Fruit fly (Drosophila melanogaster) whole organism, embryonic: Measurements from ENCODE around the gene CG10283.

Source experiments
- B-H2 ChIP-seq: fragments of 200-800 bp; sonication (Bioruptor generic); optimal IDR thresholded peaks from 2 replicates; lab custom pipeline; 2018; ENCODE audit warnings: missing biosample characterization, mild to moderate bottlenecking, missing genetic modification characterization
- BEAF-32 ChIP-seq: fragments of 200-800 bp; sonication (Bioruptor generic); optimal IDR thresholded peaks from 3 replicates; lab custom pipeline; 2017; ENCODE audit warnings: missing biosample characterization, missing genetic modification characterization, mild to moderate bottlenecking, moderate library complexity, missing genetic modification reagents
- Blimp-1 ChIP-seq: fragments of 200-800 bp; sonication (Bioruptor generic); optimal IDR thresholded peaks from 3 replicates; lab custom pipeline; 2018; ENCODE audit warnings: missing biosample characterization, missing genetic modification characterization, mild to moderate bottlenecking, moderate library complexity, missing genetic modification reagents
- CG10267 ChIP-seq: fragments of 200-800 bp; sonication (Bioruptor generic); optimal IDR thresholded peaks from 2 replicates; lab custom pipeline; 2018; ENCODE audit warnings: missing biosample characterization, mild to moderate bottlenecking, missing genetic modification characterization, moderate library complexity
- CG13287 ChIP-seq: fragments of 200-800 bp; sonication (Bioruptor generic); IDR thresholded peaks from 2 replicates; pipeline ENCODE4 v1.3.6; 2022; ENCODE audit warnings: missing biosample characterization, missing genetic modification characterization; ENCODE audit not compliant: partially characterized antibody
- CG2199 ChIP-seq: fragments of 200-800 bp; sonication (Bioruptor generic); IDR thresholded peaks from 3 replicates; pipeline ENCODE4 v1.3.6; 2022; ENCODE audit warnings: missing biosample characterization, missing genetic modification characterization
- CG2889 ChIP-seq: fragments of 200-800 bp; sonication (Bioruptor generic); IDR thresholded peaks from 3 replicates; pipeline ENCODE4 v1.3.6; 2022; ENCODE audit warnings: missing biosample characterization, missing genetic modification characterization
- CG30403 ChIP-seq: fragments of 200-800 bp; sonication (Bioruptor generic); optimal IDR thresholded peaks from 3 replicates; lab custom pipeline; 2016; ENCODE audit warnings: missing biosample characterization, missing genetic modification characterization
- CG32772 ChIP-seq: fragments of 200-800 bp; sonication (Bioruptor generic); IDR thresholded peaks from 2 replicates; pipeline ENCODE4 v1.3.6; 2022; ENCODE audit warnings: missing biosample characterization, missing genetic modification characterization
- CG4328 ChIP-seq: fragments of 200-800 bp; sonication (Bioruptor generic); optimal IDR thresholded peaks from 3 replicates; lab custom pipeline; 2017; ENCODE audit warnings: missing biosample characterization, missing genetic modification reagents, missing genetic modification characterization
- CG4404 ChIP-seq: fragments of 200-800 bp; sonication (Bioruptor generic); IDR thresholded peaks from 2 replicates; pipeline ENCODE4 v1.3.6; 2022; ENCODE audit warnings: missing biosample characterization, missing genetic modification characterization
- CG8924 ChIP-seq: fragments of 200-800 bp; optimal IDR thresholded peaks from 3 replicates; lab custom pipeline; 2019; ENCODE audit warnings: missing biosample characterization, mild to moderate bottlenecking, missing genetic modification characterization, moderate library complexity
- Dp ChIP-seq: fragments of 200-800 bp; sonication (Bioruptor generic); optimal IDR thresholded peaks from 2 replicates; lab custom pipeline; 2018; ENCODE audit warnings: missing biosample characterization, mild to moderate bottlenecking, missing genetic modification characterization, moderate library complexity
- E2f2 ChIP-seq: fragments of 200-800 bp; sonication (Bioruptor generic); IDR thresholded peaks from 2 replicates; pipeline ENCODE4 v1.3.6; 2022; ENCODE audit warnings: missing biosample characterization, missing genetic modification characterization
- Fer1 ChIP-seq: fragments of 200-800 bp; sonication (Bioruptor generic); optimal IDR thresholded peaks from 2 replicates; lab custom pipeline; 2017; ENCODE audit warnings: missing biosample characterization, mild to moderate bottlenecking, missing genetic modification characterization
- H2.0 ChIP-seq: fragments of 200-800 bp; sonication (Bioruptor generic); IDR thresholded peaks from 2 replicates; pipeline ENCODE4 v1.3.6; 2022; ENCODE audit warnings: missing biosample characterization, missing genetic modification characterization
- MBD-R2 ChIP-seq: fragments of 200-800 bp; sonication (Bioruptor generic); IDR thresholded peaks from 2 replicates; pipeline ENCODE4 v1.3.6; 2022; ENCODE audit warnings: missing biosample characterization, missing genetic modification characterization
- Mrtf ChIP-seq: fragments of 200-800 bp; sonication (Bioruptor generic); IDR thresholded peaks from 3 replicates; pipeline ENCODE4 v1.3.6; 2022; ENCODE audit warnings: missing biosample characterization, missing genetic modification characterization
- Rfx ChIP-seq: fragments of 200-800 bp; sonication (Bioruptor generic); IDR thresholded peaks from 2 replicates; pipeline ENCODE4 v1.3.6; 2022; ENCODE audit warnings: missing biosample characterization, missing genetic modification characterization
- Spps ChIP-seq: fragments of 200-800 bp; sonication (Bioruptor generic); optimal IDR thresholded peaks from 2 replicates; lab custom pipeline; 2018; ENCODE audit warnings: missing biosample characterization, mild to moderate bottlenecking, missing genetic modification characterization
- ash1 ChIP-seq: fragments of 200-800 bp; sonication (Bioruptor generic); optimal IDR thresholded peaks from 2 replicates; lab custom pipeline; 2018; ENCODE audit warnings: missing biosample characterization, mild to moderate bottlenecking, missing genetic modification characterization
- bbx ChIP-seq: fragments of 200-800 bp; sonication (Bioruptor generic); IDR thresholded peaks from 2 replicates; pipeline ENCODE4 v1.3.6; 2022; ENCODE audit warnings: missing biosample characterization, missing genetic modification characterization; ENCODE audit not compliant: partially characterized antibody
- chif ChIP-seq, 2 experiments: fragments of 200-800 bp; sonication (Bioruptor generic); optimal IDR thresholded peaks; 3 replicates each; lab custom pipeline; 2016; ENCODE audit warnings: missing biosample characterization in 2 of 2, missing genetic modification characterization in 2 of 2
- cwo ChIP-seq: fragments of 200-800 bp; sonication (Bioruptor generic); optimal IDR thresholded peaks from 3 replicates; lab custom pipeline; 2017; ENCODE audit warnings: missing biosample characterization, missing genetic modification characterization, mild to moderate bottlenecking, moderate library complexity, missing genetic modification reagents
- dan ChIP-seq: fragments of 200-800 bp; sonication (Bioruptor generic); IDR thresholded peaks from 2 replicates; pipeline ENCODE4 v1.3.6; 2022; ENCODE audit warnings: missing biosample characterization, missing genetic modification characterization
- dysf ChIP-seq: fragments of 200-800 bp; sonication (Bioruptor generic); IDR thresholded peaks from 3 replicates; pipeline ENCODE4 v1.3.6; 2022; ENCODE audit warnings: missing biosample characterization, missing genetic modification characterization
- esg ChIP-seq: fragments of 200-800 bp; sonication (Bioruptor generic); conservative IDR thresholded peaks from 2 replicates; pipeline ENCODE4 v1.3.6; 2022; ENCODE audit warnings: missing biosample characterization, missing genetic modification characterization
- fru ChIP-seq: fragments of >200 bp; optimal IDR thresholded peaks from 2 replicates; lab custom pipeline; 2017
- gcm2 ChIP-seq: fragments of 200-800 bp; sonication (Bioruptor generic); optimal IDR thresholded peaks from 2 replicates; lab custom pipeline; 2016; ENCODE audit warnings: missing biosample characterization, missing genetic modification characterization
- gsb ChIP-seq: fragments of 200-800 bp; sonication (Bioruptor generic); IDR thresholded peaks from 2 replicates; pipeline ENCODE4 v1.3.6; 2022; ENCODE audit warnings: missing biosample characterization, missing genetic modification characterization
- kni ChIP-seq: fragments of 200-800 bp; sonication (Bioruptor generic); optimal IDR thresholded peaks from 3 replicates; lab custom pipeline; 2017; ENCODE audit warnings: mild to moderate bottlenecking, missing biosample characterization, missing genetic modification reagents, missing genetic modification characterization
- lbe ChIP-seq: fragments of 200-800 bp; sonication (Bioruptor generic); optimal IDR thresholded peaks from 2 replicates; lab custom pipeline; 2016; ENCODE audit warnings: missing biosample characterization, mild to moderate bottlenecking, missing genetic modification characterization
- luna ChIP-seq: fragments of 200-800 bp; sonication (Bioruptor generic); optimal IDR thresholded peaks from 2 replicates; lab custom pipeline; 2016; ENCODE audit warnings: missing biosample characterization, missing genetic modification characterization
- nerfin-1 ChIP-seq: fragments of 200-800 bp; sonication (Bioruptor generic); optimal IDR thresholded peaks from 3 replicates; lab custom pipeline; 2019; ENCODE audit warnings: missing biosample characterization, mild to moderate bottlenecking, missing genetic modification characterization, moderate library complexity
- nom ChIP-seq: fragments of 200-800 bp; sonication (Bioruptor generic); optimal IDR thresholded peaks from 2 replicates; lab custom pipeline; 2017; ENCODE audit warnings: missing biosample characterization, missing genetic modification characterization, mild to moderate bottlenecking, moderate library complexity, missing genetic modification reagents
- oc ChIP-seq: fragments of 200-800 bp; sonication (Bioruptor generic); optimal IDR thresholded peaks from 2 replicates; lab custom pipeline; 2018; ENCODE audit warnings: missing biosample characterization, mild to moderate bottlenecking, missing genetic modification characterization, moderate library complexity
- onecut ChIP-seq: fragments of 200-800 bp; sonication (Bioruptor generic); IDR thresholded peaks from 2 replicates; pipeline ENCODE4 v1.3.6; 2022; ENCODE audit warnings: missing biosample characterization, missing genetic modification characterization
- sqz ChIP-seq: fragments of 200-800 bp; sonication (Bioruptor generic); optimal IDR thresholded peaks from 3 replicates; lab custom pipeline; 2018; ENCODE audit warnings: missing biosample characterization, mild to moderate bottlenecking, missing genetic modification characterization
- ssp ChIP-seq: fragments of 200-800 bp; sonication (Bioruptor generic); IDR thresholded peaks from 2 replicates; pipeline ENCODE4 v1.3.6; 2022; ENCODE audit warnings: missing biosample characterization, missing genetic modification characterization
- tll ChIP-seq, 2 experiments: fragments of 200-800 bp in 1 of 2; fragments of >200 bp in 1 of 2; sonication (Bioruptor generic) in 1 of 2; optimal IDR thresholded peaks; 2 replicates each; lab custom pipeline; 2017 to 2019; ENCODE audit warnings: missing biosample characterization in 2 of 2, missing genetic modification characterization in 2 of 2, mild to moderate bottlenecking in 1 of 2, moderate library complexity in 1 of 2
- tna ChIP-seq: fragments of 200-800 bp; sonication (Bioruptor generic); IDR thresholded peaks from 2 replicates; pipeline ENCODE4 v1.3.6; 2022; ENCODE audit warnings: missing biosample characterization, missing genetic modification characterization; ENCODE audit not compliant: partially characterized antibody
- usp ChIP-seq: fragments of >200 bp; optimal IDR thresholded peaks from 2 replicates; lab custom pipeline; 2017; ENCODE audit warnings: missing biosample characterization, missing genetic modification characterization
- zfh1 ChIP-seq: fragments of 200-800 bp; sonication (Bioruptor generic); IDR thresholded peaks from 3 replicates; pipeline ENCODE4 v1.3.6; 2022; ENCODE audit warnings: missing biosample characterization, missing genetic modification characterization

CG10283 gene

dm6 chr2L:18480326-18481028 lies 3.8 kb downstream of the CG10283 start (continued):
- TF ChIP-seq bbx (GFP tag; lab: Robert Waterston, UW): peak; percentile 16; the same call in 1 of the 2 replicates
- peak; percentile 40 for TF ChIP-seq Blimp-1 (GFP tag; lab: Kevin White, UChicago)
- peak; percentile 22 for TF ChIP-seq oc (tag; lab: Kevin White, UChicago)
- TF ChIP-seq CG4328: no peak
- peak; percentile 81 for TF ChIP-seq kni (GFP tag; lab: Kevin White, UChicago)
- TF ChIP-seq CG2889 (GFP tag; lab: Robert Waterston, UW): no peak

dm6 chr2L:18479177-18479521 lies 5.2 kb downstream of the CG10283 start:
- TF ChIP-seq CG2199 (0 out of 3 replicates have a peak, but pooled peaks have one; percentile 46), Fer1 (GFP tag; lab: Kevin White, UChicago) (no peak)

- TF ChIP-seq zfh1 (no peak), CG13287 (GFP tag; lab: Robert Waterston, UW) (no peak), tll (GFP tag; optimal IDR thresholded peaks at IDR 0.05; lab: Kevin White, UChicago) (no peak), BEAF-32 (GFP tag; lab: Kevin White, UChicago) (no peak)
Measured at dm6 chr2L:18478509-18479176, 5.7 kb downstream of the CG10283 start.

- TF ChIP-seq CG10267 (tag; lab: Kevin White, UChicago) (peak; percentile 91), nerfin-1 (tag; lab: Kevin White, UChicago) (peak; percentile 88), sqz (peak; percentile 78), dysf (GFP tag; lab: Robert Waterston, UW) (peak; percentile 94), esg (GFP tag; lab: Robert Waterston, UW) (peak; percentile 88), B-H2 (GFP tag; lab: Kevin White, UChicago) (peak; percentile 33), fru (lab: Kevin White, UChicago) (no peak), CG32772 (GFP tag; lab: Robert Waterston, UW) (peak; percentile 92; the same call in 1 of the 2 replicates), dan (no peak), ssp (GFP tag; lab: Robert Waterston, UW) (peak; percentile 85), CG8924 (peak; percentile 95), onecut (GFP tag; lab: Robert Waterston, UW) (peak; percentile 86), gcm2 (GFP tag; lab: Kevin White, UChicago) (no peak), CG4404 (peak; percentile 84), chif (GFP tag; optimal IDR thresholded peaks at IDR 0.05; lab: Kevin White, UChicago) (peak; percentile 46 to 67), E2f2 (GFP tag; lab: Robert Waterston, UW) (peak; percentile 66; the same call in 1 of the 2 replicates), BEAF-32 (GFP tag; lab: Kevin White, UChicago) (no peak), luna (GFP tag; lab: Kevin White, UChicago) (no peak), Spps (tag; lab: Kevin White, UChicago) (peak; percentile 94), Mrtf (GFP tag; lab: Robert Waterston, UW) (peak; percentile 74; the same call in 2 of the 3 replicates), Rfx (GFP tag; lab: Robert Waterston, UW) (no peak), H2.0 (GFP tag; lab: Robert Waterston, UW) (peak; percentile 86), CG30403 (peak; percentile 87), nom (peak; percentile 87), gsb (GFP tag; lab: Robert Waterston, UW) (peak; percentile 81; the same call in 1 of the 2 replicates), MBD-R2 (GFP tag; lab: Robert Waterston, UW) (peak; percentile 67), usp (no peak), Dp (no peak), tna (GFP tag; lab: Robert Waterston, UW) (no peak), lbe (GFP tag; lab: Kevin White, UChicago) (peak; percentile 59), ash1 (GFP tag; lab: Kevin White, UChicago) (no peak), cwo (GFP tag; lab: Kevin White, UChicago) (peak; percentile 76)
Measured at dm6 chr2L:18477455-18477854, 6.9 kb downstream of the CG10283 start.
